Fruit fly (Drosophila melanogaster): ENCODE data around the gene colt.

The colt gene

dm6 chr2L:2748480-2749143 is 21.3 kb downstream of the colt start (continued):
- TF ChIP-seq CG18764 (GFP tag; optimal IDR thresholded peaks at IDR 0.05) (peak; percentile 79), CG6175 (GFP tag; IDR thresholded peaks at IDR 0.05) (peak; percentile 81), oc (tag; optimal IDR thresholded peaks at IDR 0.05) (no peak), hkb (optimal IDR thresholded peaks at IDR 0.05) (no peak), hkb (GFP tag; IDR thresholded peaks at IDR 0.05) (peak; percentile 74), maf-S (GFP tag; optimal IDR thresholded peaks at IDR 0.05) (peak; percentile 85), lmd (GFP tag; IDR thresholded peaks at IDR 0.05) (peak; percentile 88), CG14441 (GFP tag; IDR thresholded peaks at IDR 0.05) (peak; percentile 86), Dek (tag; optimal IDR thresholded peaks at IDR 0.05) (peak; percentile 87), stwl (tag; optimal IDR thresholded peaks at IDR 0.05) (peak; percentile 94), lola (GFP tag; optimal IDR thresholded peaks at IDR 0.05) (peak in 1 of 3 experiments; percentile 80), CG6683 (GFP tag; optimal IDR thresholded peaks at IDR 0.05) (peak; percentile 61), CG3281 (GFP tag; optimal IDR thresholded peaks at IDR 0.05) (peak; percentile 96), CG8089 (GFP tag; optimal IDR thresholded peaks at IDR 0.05) (peak; percentile 65), nmo (GFP tag; optimal IDR thresholded peaks at IDR 0.05) (peak; percentile 91), CG7839 (tag; optimal IDR thresholded peaks at IDR 0.05) (peak; percentile 92), wor (GFP tag; IDR thresholded peaks at IDR 0.05) (no peak; the same call in 1 of the 2 replicates), CG16863 (GFP tag; optimal IDR thresholded peaks at IDR 0.05) (peak; percentile 60), Nf-YC (tag; optimal IDR thresholded peaks at IDR 0.05) (peak; percentile 85), HLH4C (GFP tag; IDR thresholded peaks at IDR 0.05; ENCODE audit: partially characterized antibody) (peak; percentile 42; the same call in 1 of the 3 replicates), C15 (GFP tag; IDR thresholded peaks at IDR 0.05) (peak; percentile 56; the same call in 1 of the 3 replicates), CG2875 (GFP tag; optimal IDR thresholded peaks at IDR 0.05) (no peak), Jarid2 (GFP tag; optimal IDR thresholded peaks at IDR 0.05) (peak; percentile 45), Spps (tag; optimal IDR thresholded peaks at IDR 0.05) (peak; percentile 30), gce (GFP tag; IDR thresholded peaks at IDR 0.05) (peak; percentile 63; the same call in 2 of the 3 replicates), Ets65A (GFP tag) (peak; percentile 99), CG10209 (GFP tag; optimal IDR thresholded peaks at IDR 0.05) (peak; percentile 88), Lpt (GFP tag; optimal IDR thresholded peaks at IDR 0.05) (no peak), Eip74EF (GFP tag; optimal IDR thresholded peaks at IDR 0.05) (peak in 1 of 2 experiments; percentile 4), CG13775 (GFP tag; optimal IDR thresholded peaks at IDR 0.05) (peak; percentile 87), CrebB (tag; optimal IDR thresholded peaks at IDR 0.05) (peak; percentile 69), CG34422 (GFP tag; IDR thresholded peaks at IDR 0.05) (peak; percentile 89), ap (GFP tag; IDR thresholded peaks at IDR 0.05) (peak; percentile 64; the same call in 1 of the 2 replicates), CG10654 (GFP tag; optimal IDR thresholded peaks at IDR 0.05) (peak; percentile 87), Fer3 (tag; optimal IDR thresholded peaks at IDR 0.05) (peak; percentile 85), zfh1 (GFP tag; IDR thresholded peaks at IDR 0.05) (peak; percentile 85), ken (GFP tag; IDR thresholded peaks at IDR 0.05) (peak; percentile 90), ERR (GFP tag; optimal IDR thresholded peaks at IDR 0.05) (peak; percentile 100), pan (optimal IDR thresholded peaks at IDR 0.05) (no peak), pan (GFP tag; optimal IDR thresholded peaks at IDR 0.05 in 1 of 2, IDR thresholded peaks at IDR 0.05 in 1 of 2) (peak in 1 of 2 experiments; percentile 88), sob (GFP tag; IDR thresholded peaks at IDR 0.05) (peak; percentile 93), CG1233 (GFP tag; optimal IDR thresholded peaks at IDR 0.05) (peak; percentile 89), CG17359 (tag; optimal IDR thresholded peaks at IDR 0.05) (peak; percentile 76), CG17328 (GFP tag; IDR thresholded peaks at IDR 0.05) (peak; percentile 72), CG1792 (GFP tag; optimal IDR thresholded peaks at IDR 0.05) (peak; percentile 74), CHES-1-like (GFP tag; optimal IDR thresholded peaks at IDR 0.05) (peak; percentile 83), Dfd (GFP tag; optimal IDR thresholded peaks at IDR 0.05) (no peak), HHEX (GFP tag; optimal IDR thresholded peaks at IDR 0.05) (peak; percentile 90), al (GFP tag; IDR thresholded peaks at IDR 0.05) (peak; percentile 89), Usf (GFP tag; optimal IDR thresholded peaks at IDR 0.05) (peak; percentile 78)
